Worm (Caenorhabditis elegans) whole organism, mixed stage, embryonic: ENCODE measurements around the gene srh-292.

Experiments
- M03D4.4 ChIP-seq: sonication (generic microtip); optimal IDR thresholded peaks from 2 replicates; lab custom pipeline; 2017; ENCODE audit warnings: mild to moderate bottlenecking, missing genetic modification characterization, missing compliant biosample characterization
- bed-3 ChIP-seq: fragments of 200-800 bp; sonication (Bioruptor generic); optimal IDR thresholded peaks from 3 replicates; lab custom pipeline; 2018; ENCODE audit warnings: mild to moderate bottlenecking, missing genetic modification characterization, moderate library complexity, missing compliant biosample characterization
- blmp-1 ChIP-seq: fragments of 150-350 bp; optimal IDR thresholded peaks from 2 replicates; lab custom pipeline; 2014; ENCODE audit warnings: missing biosample characterization, missing genetic modification characterization
- ceh-43 ChIP-seq: fragments of 200-800 bp; sonication (Bioruptor generic); optimal IDR thresholded peaks from 2 replicates; lab custom pipeline; 2018; ENCODE audit warnings: mild to moderate bottlenecking, missing genetic modification characterization, moderate library complexity, missing compliant biosample characterization
- ceh-83 ChIP-seq: fragments of 200-800 bp; sonication (Bioruptor generic); optimal IDR thresholded peaks from 2 replicates; lab custom pipeline; 2018; ENCODE audit warnings: mild to moderate bottlenecking, missing genetic modification characterization, missing compliant biosample characterization
- ces-1 ChIP-seq: fragments of 150-350 bp; optimal IDR thresholded peaks from 2 replicates; lab custom pipeline; 2014; ENCODE audit warnings: missing biosample characterization, missing genetic modification reagents, missing genetic modification characterization
- cnd-1 ChIP-seq: fragments of 200-800 bp; sonication (Bioruptor generic); optimal IDR thresholded peaks from 2 replicates; lab custom pipeline; 2018; ENCODE audit warnings: mild to moderate bottlenecking, missing genetic modification characterization, missing compliant biosample characterization
- drap-1 ChIP-seq: fragments of 200-800 bp; sonication (Bioruptor generic); optimal IDR thresholded peaks from 3 replicates; lab custom pipeline; 2018; ENCODE audit warnings: mild to moderate bottlenecking, missing genetic modification characterization, missing compliant biosample characterization
- elt-1 ChIP-seq: sonication (generic microtip); optimal IDR thresholded peaks from 2 replicates; lab custom pipeline; 2017; ENCODE audit warnings: missing genetic modification characterization, mild to moderate bottlenecking, missing compliant biosample characterization, antibody characterized with exemption, moderate library complexity, borderline replicate concordance; ENCODE audit not compliant: insufficient read depth
- elt-3 ChIP-seq: fragments of 150-350 bp; optimal IDR thresholded peaks from 2 replicates; lab custom pipeline; 2014; ENCODE audit warnings: missing biosample characterization, missing genetic modification characterization
- ham-2 ChIP-seq: fragments of 200-800 bp; sonication (Bioruptor generic); optimal IDR thresholded peaks from 2 replicates; lab custom pipeline; 2018; ENCODE audit warnings: mild to moderate bottlenecking, missing genetic modification characterization, missing compliant biosample characterization
- hlh-1 ChIP-seq: fragments of 150-350 bp; optimal IDR thresholded peaks from 2 replicates; lab custom pipeline; 2014; ENCODE audit warnings: missing biosample characterization, missing genetic modification reagents, missing genetic modification characterization
- lin-13 ChIP-seq: fragments of 150-350 bp; optimal IDR thresholded peaks from 2 replicates; lab custom pipeline; 2014; ENCODE audit warnings: missing biosample characterization, missing genetic modification characterization
- lin-32 ChIP-seq: fragments of 200-800 bp; sonication (Bioruptor generic); optimal IDR thresholded peaks from 2 replicates; lab custom pipeline; 2018; ENCODE audit warnings: mild to moderate bottlenecking, missing genetic modification characterization, missing compliant biosample characterization
- mab-5 ChIP-seq: fragments of 150-350 bp; optimal IDR thresholded peaks from 2 replicates; lab custom pipeline; 2014; ENCODE audit warnings: missing biosample characterization, missing genetic modification characterization
- mep-1 ChIP-seq: fragments of 150-350 bp; optimal IDR thresholded peaks from 2 replicates; lab custom pipeline; 2017; ENCODE audit warnings: missing biosample characterization, missing genetic modification reagents, missing genetic modification characterization, inconsistent platforms
- nhr-12 ChIP-seq: fragments of 150-350 bp; optimal IDR thresholded peaks from 2 replicates; lab custom pipeline; 2014; ENCODE audit warnings: missing biosample characterization, missing genetic modification characterization
- nhr-2 ChIP-seq: fragments of 150-350 bp; optimal IDR thresholded peaks from 2 replicates; lab custom pipeline; 2014; ENCODE audit warnings: missing biosample characterization, missing genetic modification characterization
- nhr-237 ChIP-seq: fragments of 150-350 bp; optimal IDR thresholded peaks from 2 replicates; lab custom pipeline; 2014; ENCODE audit warnings: missing biosample characterization, missing genetic modification characterization
- nhr-28 ChIP-seq: fragments of 150-350 bp; optimal IDR thresholded peaks from 2 replicates; lab custom pipeline; 2014; ENCODE audit warnings: missing biosample characterization, missing genetic modification characterization
- nhr-76 ChIP-seq: sonication (generic microtip); optimal IDR thresholded peaks from 2 replicates; lab custom pipeline; 2017; ENCODE audit warnings: missing biosample characterization, missing genetic modification characterization
- pha-4 ChIP-seq: fragments of 150-350 bp; optimal IDR thresholded peaks from 2 replicates; lab custom pipeline; 2018; ENCODE audit warnings: missing biosample characterization, missing genetic modification reagents, missing genetic modification characterization
- sem-2 ChIP-seq: fragments of 200-800 bp; sonication (Bioruptor generic); optimal IDR thresholded peaks from 2 replicates; lab custom pipeline; 2018; ENCODE audit warnings: mild to moderate bottlenecking, missing genetic modification characterization, missing compliant biosample characterization
- sptf-1 ChIP-seq: sonication (generic microtip); optimal IDR thresholded peaks from 2 replicates; lab custom pipeline; 2017; ENCODE audit warnings: mild to moderate bottlenecking, missing genetic modification characterization, moderate library complexity, missing compliant biosample characterization
- tbx-8 ChIP-seq: fragments of 200-800 bp; sonication (Bioruptor generic); optimal IDR thresholded peaks from 2 replicates; lab custom pipeline; 2018; ENCODE audit warnings: mild to moderate bottlenecking, missing genetic modification characterization, moderate library complexity, missing compliant biosample characterization
- unc-120 ChIP-seq: sonication (generic microtip); optimal IDR thresholded peaks from 2 replicates; lab custom pipeline; 2017; ENCODE audit warnings: missing genetic modification characterization, missing compliant biosample characterization; ENCODE audit not compliant: poor library complexity, severe bottlenecking
- unc-39 ChIP-seq: fragments of 150-350 bp; optimal IDR thresholded peaks from 2 replicates; lab custom pipeline; 2014; ENCODE audit warnings: missing biosample characterization, missing genetic modification characterization
- unc-62 ChIP-seq: fragments of 150-350 bp; optimal IDR thresholded peaks from 2 replicates; lab custom pipeline; 2014; ENCODE audit warnings: missing biosample characterization, missing genetic modification reagents, missing genetic modification characterization
- zip-8 ChIP-seq: fragments of 150-350 bp; optimal IDR thresholded peaks from 2 replicates; lab custom pipeline; 2014; ENCODE audit warnings: missing biosample characterization, missing genetic modification characterization
- ztf-11 ChIP-seq: fragments of 150-350 bp; optimal IDR thresholded peaks from 2 replicates; lab custom pipeline; 2014; ENCODE audit warnings: missing biosample characterization, missing genetic modification characterization

Gene srh-292

DNA sequence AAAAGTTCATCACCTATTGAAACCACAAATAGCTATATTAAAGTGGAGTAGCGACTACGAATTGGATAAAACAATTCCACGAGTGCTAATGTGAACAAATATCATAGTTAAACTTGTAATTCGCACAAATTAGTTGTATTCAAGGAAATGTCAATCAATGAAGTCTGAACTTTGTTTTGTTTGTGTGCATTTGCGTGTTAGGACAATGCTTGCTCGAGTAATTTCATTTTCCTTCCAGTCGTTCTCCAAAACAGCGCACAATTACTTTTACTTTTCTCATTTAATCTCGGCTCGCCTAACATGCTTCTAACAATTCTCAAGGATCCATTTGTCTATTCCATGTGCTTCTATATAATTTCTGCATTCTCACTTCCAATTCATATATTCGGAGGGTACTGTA, 22.0 kb downstream of the srh-292 start, which contains the start of gene srh-301:
Gene srh-301 (plus strand): TSS at position 301 of the 400 bp plus-strand sequence.
- TF ChIP-seq elt-3 (no peak), nhr-76 (tag; lab: Kevin White, UChicago) (no peak), elt-1 (tag; lab: Kevin White, UChicago) (no peak), sem-2 (GFP tag; lab: Kevin White, UChicago) (no peak), unc-62 (GFP tag; lab: Kevin White, UChicago) (no peak), drap-1 (GFP tag; lab: Kevin White, UChicago) (no peak), nhr-28 (tag; lab: Kevin White, UChicago) (no peak), nhr-12 (tag; lab: Kevin White, UChicago) (no peak), ces-1 (GFP tag; lab: Kevin White, UChicago) (no peak), nhr-237 (tag; lab: Kevin White, UChicago) (no peak), ceh-83 (GFP tag; lab: Kevin White, UChicago) (no peak), tbx-8 (GFP tag; lab: Kevin White, UChicago) (no peak)

DNA sequence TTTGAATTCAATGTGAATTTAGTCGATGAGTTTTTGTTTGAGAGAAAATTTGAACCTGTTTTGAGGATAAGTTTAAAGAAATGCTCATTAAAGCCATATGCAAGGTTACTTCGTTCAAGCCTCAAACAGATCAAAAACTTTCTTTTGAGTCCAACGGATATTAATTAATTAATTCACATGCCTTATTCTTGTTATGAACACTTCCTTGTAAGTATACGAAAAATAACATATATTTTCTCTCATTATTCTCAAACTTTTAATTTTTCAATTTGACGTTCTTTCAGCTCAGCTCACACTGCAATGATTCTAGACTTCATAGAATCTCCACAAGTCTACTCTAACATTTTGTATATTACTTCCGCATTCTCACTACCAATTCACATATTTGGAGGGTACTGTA, 25.7 kb downstream of the srh-292 start, which contains the start of gene srh-304:
Gene srh-304 (plus strand): TSS at position 301 of the 400 bp plus-strand sequence.
- no peak for TF ChIP-seq mep-1 (tag; lab: Kevin White, UChicago)
- TF ChIP-seq nhr-12 (tag; lab: Kevin White, UChicago) = no peak
- no peak for TF ChIP-seq sem-2 (GFP tag; lab: Kevin White, UChicago)
- no peak for TF ChIP-seq hlh-1 (tag; lab: Kevin White, UChicago)
- TF ChIP-seq lin-32 = no peak
- TF ChIP-seq, all 35 proteins: peak for 0

DNA sequence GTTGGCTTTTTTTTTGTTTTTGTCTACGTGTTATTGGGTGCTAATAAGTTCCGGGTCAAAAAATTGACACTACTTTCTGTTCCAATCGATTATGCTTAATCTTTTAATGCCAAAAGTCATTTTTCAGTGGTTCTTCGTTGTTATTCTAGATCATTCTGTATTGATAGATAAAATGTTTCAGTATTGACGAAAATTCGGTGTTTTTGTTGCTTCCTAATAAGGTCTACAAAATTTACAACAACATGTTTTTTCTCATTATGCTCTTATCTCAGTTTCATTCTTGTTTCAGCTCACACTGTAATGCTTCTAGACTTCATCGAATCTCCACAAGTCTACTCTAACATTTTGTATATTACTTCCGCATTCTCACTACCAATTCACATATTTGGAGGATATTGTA, 28.8 kb downstream of the srh-292 start, which contains the start of gene srh-303:
Gene srh-303 (plus strand): TSS at position 301 of the 400 bp plus-strand sequence.
- no peak for TF ChIP-seq lin-32
- no peak for TF ChIP-seq mab-5 (tag; lab: Kevin White, UChicago)
- no peak for TF ChIP-seq blmp-1 (tag; lab: Kevin White, UChicago)
- TF ChIP-seq elt-1 (tag; lab: Kevin White, UChicago) = no peak
- no peak for TF ChIP-seq ces-1 (GFP tag; lab: Kevin White, UChicago)
- TF ChIP-seq ztf-11 = no peak
- no peak for TF ChIP-seq sem-2 (GFP tag; lab: Kevin White, UChicago)
- TF ChIP-seq pha-4 = no peak
- TF ChIP-seq ceh-43 (GFP tag; lab: Kevin White, UChicago) = no peak
- TF ChIP-seq tbx-8 (GFP tag; lab: Kevin White, UChicago) = no peak
- no peak for TF ChIP-seq nhr-12 (tag; lab: Kevin White, UChicago)
- TF ChIP-seq cnd-1 (tag; lab: Kevin White, UChicago) = no peak
- TF ChIP-seq unc-39 (tag; lab: Kevin White, UChicago) = no peak
- no peak for TF ChIP-seq M03D4.4 (tag; lab: Kevin White, UChicago)
- TF ChIP-seq ham-2 = no peak
- TF ChIP-seq, all 35 proteins: peak for 0

- TF ChIP-seq nhr-2 (tag; lab: Kevin White, UChicago) = no peak
- no peak for TF ChIP-seq lin-13 (tag; lab: Kevin White, UChicago)
- TF ChIP-seq cnd-1 (tag; lab: Kevin White, UChicago) = no peak
- no peak for TF ChIP-seq sptf-1 (tag; lab: Kevin White, UChicago)
- TF ChIP-seq ceh-43 (GFP tag; lab: Kevin White, UChicago) = no peak
- TF ChIP-seq zip-8 (tag; lab: Kevin White, UChicago) = no peak
- no peak for TF ChIP-seq hlh-1 (tag; lab: Kevin White, UChicago)
- no peak for TF ChIP-seq nhr-12 (tag; lab: Kevin White, UChicago)
- no peak for TF ChIP-seq mab-5 (tag; lab: Kevin White, UChicago)
- TF ChIP-seq blmp-1 (tag; lab: Kevin White, UChicago) = no peak
- no peak for TF ChIP-seq tbx-8 (GFP tag; lab: Kevin White, UChicago)
- TF ChIP-seq elt-1 (tag; lab: Kevin White, UChicago) = no peak
- TF ChIP-seq bed-3 (GFP tag; lab: Kevin White, UChicago) = no peak
- no peak for TF ChIP-seq ces-1 (GFP tag; lab: Kevin White, UChicago)
- TF ChIP-seq ztf-11 = no peak
- TF ChIP-seq sem-2 (GFP tag; lab: Kevin White, UChicago) = no peak
- TF ChIP-seq unc-120 (tag; lab: Kevin White, UChicago) = no peak
- TF ChIP-seq nhr-237 (tag; lab: Kevin White, UChicago) = no peak
Measured at ce11 chrV:17844106-17844505, 41.5 kb downstream of the srh-292 start, which contains the start of gene srh-286. TSS of gene srh-286 (minus strand) at chrV:17844206.
